Fruit fly (Drosophila melanogaster): Measurements from ENCODE around the gene bowl.

Gene bowl

dm6 chr2L:3804641-3805273, 33.3 kb downstream of the bowl start (continued):
- peak in 1 of 2 experiments; percentile 71 for TF ChIP-seq crp (GFP tag; optimal IDR thresholded peaks at IDR 0.05)
- peak; percentile 98 for TF ChIP-seq CG1233 (GFP tag; optimal IDR thresholded peaks at IDR 0.05)
- peak; percentile 98 for TF ChIP-seq bcd (GFP tag; optimal IDR thresholded peaks at IDR 0.05)
- peak; percentile 89 for TF ChIP-seq al (GFP tag; IDR thresholded peaks at IDR 0.05)
- peak; percentile 81 for TF ChIP-seq Adf1 (GFP tag; IDR thresholded peaks at IDR 0.05)
- peak in 1 of 2 experiments; percentile 94 for TF ChIP-seq Hr78 (GFP tag; optimal IDR thresholded peaks at IDR 0.05)
- TF ChIP-seq MESR4 (GFP tag; optimal IDR thresholded peaks at IDR 0.05), result peak; percentile 80
- peak; percentile 96 for TF ChIP-seq Rx (GFP tag; IDR thresholded peaks at IDR 0.05)
- TF ChIP-seq ap (GFP tag; IDR thresholded peaks at IDR 0.05), result peak; percentile 97
- peak; percentile 99 for TF ChIP-seq Xbp1 (GFP tag; optimal IDR thresholded peaks at IDR 0.05)
- peak; percentile 96 for TF ChIP-seq CG4854 (GFP tag; optimal IDR thresholded peaks at IDR 0.05)
- peak; percentile 95 for TF ChIP-seq C15 (GFP tag; IDR thresholded peaks at IDR 0.05)
- peak; percentile 96 for TF ChIP-seq CG7786 (GFP tag; optimal IDR thresholded peaks at IDR 0.05)
- peak; percentile 90 for TF ChIP-seq CG15696 (tag; optimal IDR thresholded peaks at IDR 0.05)
- TF ChIP-seq Tbp (GFP tag; optimal IDR thresholded peaks at IDR 0.05), result no peak
- peak; percentile 95 for TF ChIP-seq wdn (GFP tag; IDR thresholded peaks at IDR 0.05)
- TF ChIP-seq lbe (GFP tag; optimal IDR thresholded peaks at IDR 0.05), result peak; percentile 44
- TF ChIP-seq Nf-YA (GFP tag; IDR thresholded peaks at IDR 0.05), result peak; percentile 95
- peak; percentile 97 for TF ChIP-seq CG30403 (GFP tag; optimal IDR thresholded peaks at IDR 0.05)
- peak; percentile 96 for TF ChIP-seq CG18764 (GFP tag; optimal IDR thresholded peaks at IDR 0.05)
- TF ChIP-seq Vsx1 (GFP tag; optimal IDR thresholded peaks at IDR 0.05), result peak; percentile 94
- peak; percentile 97 for TF ChIP-seq CG2199 (GFP tag; IDR thresholded peaks at IDR 0.05)
- peak; percentile 94 for TF ChIP-seq CG10267 (tag; optimal IDR thresholded peaks at IDR 0.05)
- peak; percentile 99 for TF ChIP-seq tap (tag; optimal IDR thresholded peaks at IDR 0.05)
- 0 out of 2 replicates have a peak, but pooled peaks have one; percentile 31 for TF ChIP-seq ato (GFP tag; IDR thresholded peaks at IDR 0.05; ENCODE audit: partially characterized antibody)
- peak; percentile 98 for TF ChIP-seq CG14014 (GFP tag; IDR thresholded peaks at IDR 0.05)
- TF ChIP-seq dm (GFP tag; optimal IDR thresholded peaks at IDR 0.05), result peak; percentile 97
- TF ChIP-seq Six4 (GFP tag; optimal IDR thresholded peaks at IDR 0.05), result peak; percentile 95
- TF ChIP-seq CG12659 (GFP tag; optimal IDR thresholded peaks at IDR 0.05), result peak; percentile 98
- TF ChIP-seq lmd (GFP tag; IDR thresholded peaks at IDR 0.05), result peak; percentile 98
- no peak for TF ChIP-seq D (optimal IDR thresholded peaks at IDR 0.05)
- TF ChIP-seq D (GFP tag; optimal IDR thresholded peaks at IDR 0.05), result peak; percentile 99
- TF ChIP-seq YL-1 (GFP tag; optimal IDR thresholded peaks at IDR 0.05), result peak; percentile 86
- TF ChIP-seq eyg (GFP tag; optimal IDR thresholded peaks at IDR 0.05), result peak; percentile 97
- peak; percentile 99 for TF ChIP-seq lab (GFP tag; optimal IDR thresholded peaks at IDR 0.05)
- TF ChIP-seq CG6765 (GFP tag; optimal IDR thresholded peaks at IDR 0.05), result peak; percentile 97
- peak; percentile 94 for TF ChIP-seq CG15514 (GFP tag; optimal IDR thresholded peaks at IDR 0.05)
- TF ChIP-seq ham (GFP tag; IDR thresholded peaks at IDR 0.05), result peak; percentile 67; the same call in 1 of the 2 replicates
- peak; percentile 78 for TF ChIP-seq CTCF (GFP tag; optimal IDR thresholded peaks at IDR 0.05)
- peak; percentile 97 for TF ChIP-seq CG10147 (GFP tag; optimal IDR thresholded peaks at IDR 0.05)
- peak; percentile 95 for TF ChIP-seq CG1602 (GFP tag; optimal IDR thresholded peaks at IDR 0.05)
- TF ChIP-seq gsb (GFP tag; IDR thresholded peaks at IDR 0.05), result peak; percentile 94
- peak; percentile 99 for TF ChIP-seq Sox102F (GFP tag; optimal IDR thresholded peaks at IDR 0.05)
- TF ChIP-seq cas (GFP tag; IDR thresholded peaks at IDR 0.05), result peak; percentile 82
- TF ChIP-seq H2.0 (GFP tag; IDR thresholded peaks at IDR 0.05), result peak; percentile 97
- TF ChIP-seq CG10274 (GFP tag; optimal IDR thresholded peaks at IDR 0.05), result peak; percentile 91
- TF ChIP-seq luna (GFP tag; optimal IDR thresholded peaks at IDR 0.05), result peak; percentile 88
- TF ChIP-seq NfI (GFP tag; optimal IDR thresholded peaks at IDR 0.05), result peak; percentile 99
- TF ChIP-seq Hey (tag; optimal IDR thresholded peaks at IDR 0.05), result peak; percentile 89
- TF ChIP-seq mirr (GFP tag; optimal IDR thresholded peaks at IDR 0.05), result peak; percentile 98

All from whole organism, embryonic.